Worm (Caenorhabditis elegans): ENCODE measurements around the gene ZK1236.5.

ce11 chrIII:8417192-8417967, 14.6 kb downstream of the ZK1236.5 start:
- TF ChIP-seq ZK185.1 (tag; optimal IDR thresholded peaks at IDR 0.05; ENCODE audit: poor library complexity, severe bottlenecking) (peak; percentile 41), attf-5 (GFP tag; optimal IDR thresholded peaks at IDR 0.05) (peak; percentile 93), mxl-1 (tag; optimal IDR thresholded peaks at IDR 0.05) (no peak), hmg-20 (GFP tag; IDR thresholded peaks at IDR 0.05) (no peak), cebp-1 (GFP tag; IDR thresholded peaks at IDR 0.05) (no peak; the same call in 1 of the 2 replicates), cebp-1 (tag; optimal IDR thresholded peaks at IDR 0.05) (peak; percentile 88)

Measured in whole organism, young adult.